Worm (Caenorhabditis elegans): ENCODE data around the gene aqp-4.

DNA sequence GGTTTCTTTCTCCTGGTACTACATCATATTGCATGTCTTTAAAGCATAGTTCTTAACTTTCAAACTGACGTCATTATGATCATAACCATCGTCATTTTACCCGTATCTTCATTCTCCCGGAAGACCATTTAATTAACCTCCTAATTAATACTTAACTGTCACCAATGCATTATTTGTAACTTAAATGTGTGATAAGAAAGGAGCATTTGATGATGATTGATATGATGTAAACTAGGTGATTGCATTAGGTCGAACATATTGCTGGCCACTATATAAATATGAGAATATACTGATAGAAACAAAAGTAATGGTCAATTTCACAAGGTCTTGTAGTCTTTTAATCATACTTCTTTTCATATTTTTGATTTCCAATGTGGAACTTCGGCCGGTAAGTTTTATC, 18.9 kb downstream of the aqp-4 start, which contains the start of gene hrg-3:
- no peak for TF ChIP-seq unc-62 (GFP tag; optimal IDR thresholded peaks at IDR 0.05 in 1 of 2)
- TF ChIP-seq unc-62 (tag; optimal IDR thresholded peaks at IDR 0.05), result no peak
- no peak for TF ChIP-seq ceh-28 (tag; optimal IDR thresholded peaks at IDR 0.05)
- TF ChIP-seq lin-15B (tag; optimal IDR thresholded peaks at IDR 0.05), result no peak
- TF ChIP-seq skn-1 (tag; optimal IDR thresholded peaks at IDR 0.05), result no peak
- TF ChIP-seq dve-1 (tag; optimal IDR thresholded peaks at IDR 0.05; ENCODE audit: insufficient read depth), result no peak
- no peak for TF ChIP-seq T26A8.4 (GFP tag; IDR thresholded peaks at IDR 0.05)
- no peak for TF ChIP-seq pha-4 (GFP tag; IDR thresholded peaks at IDR 0.05)
- TF ChIP-seq pha-4 (tag; optimal IDR thresholded peaks at IDR 0.05), result no peak

Measured in whole organism, L4 larva.